Worm (Caenorhabditis elegans) whole organism, L1 larva: ENCODE results near the gene F46H5.5.

Experiments
- dpl-1 ChIP-seq, 3 experiments: fragments of 150-350 bp in 2 of 3; sonication (generic microtip) in 1 of 3; optimal IDR thresholded peaks; 2 replicates each; lab custom pipeline; 2014 to 2017; ENCODE audit warnings: missing biosample characterization in 3 of 3, missing genetic modification characterization in 3 of 3, missing genetic modification reagents in 3 of 3
- egl-27 ChIP-seq, 2 experiments: fragments of 150-350 bp in 1 of 2; sonication (generic microtip); optimal IDR thresholded peaks; 3 replicates each; lab custom pipeline; 2017 to 2018; ENCODE audit warnings: missing biosample characterization in 2 of 2, missing genetic modification characterization in 2 of 2, missing genetic modification reagents in 2 of 2
- isw-1 ChIP-seq: fragments of 200-800 bp; sonication (Bioruptor generic); IDR thresholded peaks from 2 replicates; pipeline ENCODE4 v1.3.6; 2022; ENCODE audit warnings: missing genetic modification characterization, missing compliant biosample characterization
- nhr-11 ChIP-seq: fragments of 150-350 bp; optimal IDR thresholded peaks from 2 replicates; lab custom pipeline; 2014; ENCODE audit warnings: missing biosample characterization, missing genetic modification characterization
- pqm-1 ChIP-seq: sonication (generic microtip); optimal IDR thresholded peaks from 3 replicates; lab custom pipeline; 2017; ENCODE audit warnings: missing biosample characterization, missing genetic modification characterization
- snpc-4 ChIP-seq: fragments of 150-350 bp; optimal IDR thresholded peaks from 2 replicates; lab custom pipeline; 2014; ENCODE audit warnings: missing biosample characterization, missing genetic modification characterization

DNA sequence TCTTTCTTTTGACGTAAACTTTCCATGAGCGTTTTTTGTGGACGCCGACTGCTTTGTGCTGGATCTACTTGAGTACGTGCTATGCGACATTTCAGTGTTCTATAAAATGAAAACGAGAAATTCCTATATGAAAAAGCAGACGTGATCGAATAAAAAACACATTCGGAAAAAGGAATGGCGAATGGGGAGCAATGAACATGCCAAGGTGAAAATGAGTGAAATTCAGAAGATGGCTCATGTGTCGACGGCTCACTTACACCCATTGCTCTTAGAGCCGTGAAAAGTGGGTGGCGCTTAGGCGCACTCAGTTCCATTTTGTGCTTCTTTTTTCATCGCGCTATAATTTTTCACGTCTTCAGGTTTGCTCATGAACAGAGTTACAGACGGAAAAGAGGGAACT, 41.9 kb upstream of the F46H5.5 start, which contains the start of gene K03A1.4:
- TF ChIP-seq dpl-1 (GFP tag; optimal IDR thresholded peaks at IDR 0.05; lab: Kevin White, UChicago) (no peak), egl-27 (tag; optimal IDR thresholded peaks at IDR 0.05; lab: Kevin White, UChicago) (no peak), nhr-11 (tag; lab: Kevin White, UChicago) (no peak), snpc-4 (tag; lab: Kevin White, UChicago) (no peak), pqm-1 (no peak), isw-1 (GFP tag; lab: Robert Waterston, UW) (no peak)
